Worm (Caenorhabditis elegans): Measurements from ENCODE around the gene sdc-1.
A peak's percentile ranks its signal among the peaks of the same experiment; 100 is the strongest.

sdc-1 gene

ce11 chrX:16298173-16298572, 22.6 kb downstream of the sdc-1 start (continued):
- TF ChIP-seq T07F8.4 (tag; optimal IDR thresholded peaks at IDR 0.05), result no peak
- peak; percentile 15 for TF ChIP-seq ztf-26 (tag; optimal IDR thresholded peaks at IDR 0.05)
- TF ChIP-seq cebp-1 (GFP tag; IDR thresholded peaks at IDR 0.05), result no peak
- peak; percentile 70 for TF ChIP-seq cebp-1 (tag; optimal IDR thresholded peaks at IDR 0.05)
- no peak for TF ChIP-seq ets-4 (GFP tag; optimal IDR thresholded peaks at IDR 0.05)
- peak; percentile 62 for TF ChIP-seq mxl-1 (tag; optimal IDR thresholded peaks at IDR 0.05)
- no peak for TF ChIP-seq B0336.3 (GFP tag; IDR thresholded peaks at IDR 0.05)
- TF ChIP-seq Y67H2A.10 (GFP tag; conservative IDR thresholded peaks at IDR 0.05), result no peak
- no peak for TF ChIP-seq nhr-27 (tag; optimal IDR thresholded peaks at IDR 0.05)
- TF ChIP-seq Y53G8AR.9 (GFP tag; conservative IDR thresholded peaks at IDR 0.05), result 0 out of 2 replicates have a peak, but pooled peaks have one; percentile 33
- peak; percentile 14 for TF ChIP-seq athp-1 (tag; optimal IDR thresholded peaks at IDR 0.05)
- TF ChIP-seq nhr-80 (tag; optimal IDR thresholded peaks at IDR 0.05), result peak; percentile 7

ce11 chrX:16299217-16299616, 23.7 kb downstream of the sdc-1 start:
- TF ChIP-seq snpc-4 (GFP tag; optimal IDR thresholded peaks at IDR 0.05) (peak; percentile 38), snpc-4 (tag; optimal IDR thresholded peaks at IDR 0.05) (peak in 2 of 4 experiments; percentile 51 to 78), D2030.7 (GFP tag; IDR thresholded peaks at IDR 0.05) (peak; percentile 74), nhr-90 (tag; optimal IDR thresholded peaks at IDR 0.05) (peak; percentile 21), lin-26 (GFP tag; IDR thresholded peaks at IDR 0.05) (peak; percentile 48; the same call in 1 of the 2 replicates), nhr-80 (tag; optimal IDR thresholded peaks at IDR 0.05) (peak; percentile 2), Y56A3A.18 (GFP tag; IDR thresholded peaks at IDR 0.05) (0 out of 2 replicates have a peak, but pooled peaks have one; percentile 39), rpc-1 (optimal IDR thresholded peaks at IDR 0.05) (peak; percentile 67), rpc-1 (tag; optimal IDR thresholded peaks at IDR 0.05) (peak; percentile 68), hrde-1 (tag; optimal IDR thresholded peaks at IDR 0.05; ENCODE audit: borderline replicate concordance) (peak; percentile 31), hmg-1.2 (GFP tag; IDR thresholded peaks at IDR 0.05) (peak; percentile 54), pbrm-1 (GFP tag; IDR thresholded peaks at IDR 0.05) (peak; percentile 70), madf-6 (GFP tag; IDR thresholded peaks at IDR 0.05) (peak; percentile 37; the same call in 1 of the 2 replicates), nfyb-1 (GFP tag; IDR thresholded peaks at IDR 0.05) (peak; percentile 51; the same call in 1 of the 2 replicates), ZK185.1 (tag; optimal IDR thresholded peaks at IDR 0.05; ENCODE audit: poor library complexity, severe bottlenecking) (peak; percentile 50), dox-1 (GFP tag; IDR thresholded peaks at IDR 0.05) (peak; percentile 62), attf-6 (GFP tag; IDR thresholded peaks at IDR 0.05) (0 out of 2 replicates have a peak, but pooled peaks have one; percentile 36), B0261.1 (tag; optimal IDR thresholded peaks at IDR 0.05) (peak; percentile 64), die-1 (tag; optimal IDR thresholded peaks at IDR 0.05) (peak; percentile 52), tbp1 (GFP tag; optimal IDR thresholded peaks at IDR 0.05) (peak; percentile 86)

- TF ChIP-seq ets-4 (GFP tag; optimal IDR thresholded peaks at IDR 0.05), result no peak
- 0 out of 2 replicates have a peak, but pooled peaks have one; percentile 35 for TF ChIP-seq hmg-1.2 (GFP tag; IDR thresholded peaks at IDR 0.05)
- no peak for TF ChIP-seq nhr-27 (tag; optimal IDR thresholded peaks at IDR 0.05)
- no peak for TF ChIP-seq dpff-1 (tag; optimal IDR thresholded peaks at IDR 0.05)
- no peak for TF ChIP-seq bed-1 (GFP tag; IDR thresholded peaks at IDR 0.05)
- TF ChIP-seq somi-1 (GFP tag; optimal IDR thresholded peaks at IDR 0.05), result no peak
- TF ChIP-seq cebp-2 (GFP tag; IDR thresholded peaks at IDR 0.05), result no peak
- TF ChIP-seq hrde-1 (tag; optimal IDR thresholded peaks at IDR 0.05; ENCODE audit: borderline replicate concordance), result no peak
- TF ChIP-seq rpc-1 (optimal IDR thresholded peaks at IDR 0.05), result peak; percentile 44
- TF ChIP-seq rpc-1 (tag; optimal IDR thresholded peaks at IDR 0.05), result no peak
- TF ChIP-seq egl-18 (GFP tag; IDR thresholded peaks at IDR 0.05), result no peak
- TF ChIP-seq aptf-3 (GFP tag; IDR thresholded peaks at IDR 0.05), result no peak
- no peak for TF ChIP-seq F55B11.4 (tag; optimal IDR thresholded peaks at IDR 0.05; ENCODE audit: borderline replicate concordance, insufficient read depth)
- TF ChIP-seq tbp1 (GFP tag; optimal IDR thresholded peaks at IDR 0.05), result peak; percentile 83
- TF ChIP-seq sea-2 (GFP tag; IDR thresholded peaks at IDR 0.05), result no peak
- TF ChIP-seq snpc-1.1 (tag; optimal IDR thresholded peaks at IDR 0.05; ENCODE audit: insufficient read depth), result no peak
- TF ChIP-seq hsf-1 (GFP tag; IDR thresholded peaks at IDR 0.05), result no peak
- TF ChIP-seq Y56A3A.18 (GFP tag; IDR thresholded peaks at IDR 0.05), result 0 out of 2 replicates have a peak, but pooled peaks have one; percentile 37
- peak; percentile 35; the same call in 1 of the 2 replicates for TF ChIP-seq D2030.7 (GFP tag; IDR thresholded peaks at IDR 0.05)
- TF ChIP-seq aptf-2 (GFP tag; conservative IDR thresholded peaks at IDR 0.05), result no peak
- no peak for TF ChIP-seq zim-3 (tag; optimal IDR thresholded peaks at IDR 0.05)
- no peak for TF ChIP-seq F57A8.1 (GFP tag; optimal IDR thresholded peaks at IDR 0.05)
- no peak for TF ChIP-seq nfyb-1 (GFP tag; IDR thresholded peaks at IDR 0.05)
- TF ChIP-seq nfya-1 (tag; optimal IDR thresholded peaks at IDR 0.05; ENCODE audit: borderline replicate concordance, insufficient read depth), result no peak
Measured at ce11 chrX:16299859-16300258, 24.3 kb downstream of the sdc-1 start, which contains the start of gene twk-21. Gene twk-21 (plus strand): TSS chrX:16299892.
